Worm (Caenorhabditis elegans): ENCODE data around the gene pals-17.

Gene pals-17

DNA sequence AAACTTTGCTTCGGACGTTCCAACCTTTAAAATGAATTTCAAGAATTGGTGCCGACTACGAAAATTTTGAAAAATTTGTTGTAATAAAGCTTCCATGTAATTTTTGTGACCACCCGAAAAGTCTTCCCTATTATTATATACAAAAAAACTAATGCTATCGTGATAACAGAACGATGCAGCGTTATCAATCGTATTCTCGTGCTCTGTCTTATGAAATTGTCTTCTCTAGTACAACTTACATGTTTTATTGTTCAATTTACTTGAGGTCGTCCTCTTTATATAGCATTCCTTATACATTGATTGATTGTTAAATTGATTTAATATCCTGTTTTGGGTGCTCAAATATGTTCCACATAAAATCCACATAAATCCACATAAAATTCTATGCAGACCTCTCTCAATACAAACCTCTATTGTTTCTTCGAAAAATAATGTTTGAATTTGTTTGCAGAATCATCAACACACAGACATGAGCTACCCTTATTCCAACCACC lies 9.9 kb upstream of the pals-17 start, which contains the start of gene pals-19:
TSS of gene pals-19 (plus strand) at position 444 of the 494 bp plus-strand sequence.
- TF ChIP-seq hlh-30 (tag; optimal IDR thresholded peaks at IDR 0.05; ENCODE audit: insufficient read depth) (peak; percentile 14), F49E8.2 (tag; optimal IDR thresholded peaks at IDR 0.05; ENCODE audit: borderline replicate concordance) (no peak), nhr-25 (tag; optimal IDR thresholded peaks at IDR 0.05; ENCODE audit: borderline replicate concordance, insufficient read depth) (no peak), F10B5.3 (tag; optimal IDR thresholded peaks at IDR 0.05) (no peak), php-3 (GFP tag; IDR thresholded peaks at IDR 0.05) (0 out of 2 replicates have a peak, but pooled peaks have one; percentile 26), unc-62 (GFP tag; optimal IDR thresholded peaks at IDR 0.05 in 1 of 2) (no peak), unc-62 (tag; optimal IDR thresholded peaks at IDR 0.05) (no peak), egl-27 (tag; optimal IDR thresholded peaks at IDR 0.05) (no peak), lir-3 (tag; optimal IDR thresholded peaks at IDR 0.05) (no peak), ceh-20 (GFP tag; IDR thresholded peaks at IDR 0.05) (no peak), dpl-1 (GFP tag; optimal IDR thresholded peaks at IDR 0.05) (no peak), zfp-3 (GFP tag; conservative IDR thresholded peaks at IDR 0.05) (no peak), nhr-102 (tag; optimal IDR thresholded peaks at IDR 0.05) (no peak), ctbp-1 (GFP tag; IDR thresholded peaks at IDR 0.05) (no peak), madf-9 (GFP tag; conservative IDR thresholded peaks at IDR 0.05) (no peak), ceh-82 (tag; optimal IDR thresholded peaks at IDR 0.05) (no peak), snpc-1.2 (GFP tag; IDR thresholded peaks at IDR 0.05) (no peak), nhr-6 (tag; optimal IDR thresholded peaks at IDR 0.05) (no peak), ceh-44 (GFP tag; IDR thresholded peaks at IDR 0.05) (no peak), ama-1 (optimal IDR thresholded peaks at IDR 0.05) (no peak), daf-16 (GFP tag; optimal IDR thresholded peaks at IDR 0.05) (no peak), daf-16 (tag; optimal IDR thresholded peaks at IDR 0.05) (peak; percentile 54), hlh-11 (tag; optimal IDR thresholded peaks at IDR 0.05) (peak; percentile 17), zfp-2 (tag; optimal IDR thresholded peaks at IDR 0.05) (no peak), lin-29 (GFP tag; IDR thresholded peaks at IDR 0.05) (no peak), ztf-11 (tag; optimal IDR thresholded peaks at IDR 0.05) (no peak), Y105C5A.15 (GFP tag; IDR thresholded peaks at IDR 0.05) (no peak), mep-1 (tag; optimal IDR thresholded peaks at IDR 0.05) (peak; percentile 15), ces-1 (GFP tag; optimal IDR thresholded peaks at IDR 0.05) (no peak), T26A8.4 (GFP tag; IDR thresholded peaks at IDR 0.05) (no peak), dve-1 (tag; optimal IDR thresholded peaks at IDR 0.05; ENCODE audit: insufficient read depth) (peak; percentile 30), set-16 (GFP tag; IDR thresholded peaks at IDR 0.05) (no peak), nhr-41 (GFP tag; IDR thresholded peaks at IDR 0.05) (no peak), ceh-32 (tag; optimal IDR thresholded peaks at IDR 0.05; ENCODE audit: poor library complexity) (no peak), Y5F2A.4 (GFP tag; optimal IDR thresholded peaks at IDR 0.05) (no peak), zip-11 (GFP tag; IDR thresholded peaks at IDR 0.05) (no peak), dmd-9 (GFP tag; IDR thresholded peaks at IDR 0.05) (no peak), nhr-42 (GFP tag; IDR thresholded peaks at IDR 0.05) (no peak), mdl-1 (tag; optimal IDR thresholded peaks at IDR 0.05) (peak in 1 of 2 experiments; percentile 34), mxl-2 (GFP tag; conservative IDR thresholded peaks at IDR 0.05) (no peak), ztf-7 (tag; optimal IDR thresholded peaks at IDR 0.05) (no peak), duxl-1 (tag; optimal IDR thresholded peaks at IDR 0.05; ENCODE audit: poor library complexity) (no peak), mxl-3 (GFP tag; optimal IDR thresholded peaks at IDR 0.05) (no peak), dmd-8 (GFP tag; IDR thresholded peaks at IDR 0.05) (no peak), nhr-28 (tag; optimal IDR thresholded peaks at IDR 0.05) (peak; percentile 85), nhr-76 (tag; optimal IDR thresholded peaks at IDR 0.05) (no peak), nhr-10 (tag; optimal IDR thresholded peaks at IDR 0.05) (no peak), egl-43 (GFP tag; IDR thresholded peaks at IDR 0.05) (no peak), ZK337.2 (GFP tag; IDR thresholded peaks at IDR 0.05) (no peak), pqm-1 (tag; optimal IDR thresholded peaks at IDR 0.05) (peak; percentile 97), lin-38 (GFP tag; IDR thresholded peaks at IDR 0.05) (no peak), jun-1 (tag; optimal IDR thresholded peaks at IDR 0.05) (no peak)
